Worm (Caenorhabditis elegans): ENCODE results near the gene gst-16.

DNA sequence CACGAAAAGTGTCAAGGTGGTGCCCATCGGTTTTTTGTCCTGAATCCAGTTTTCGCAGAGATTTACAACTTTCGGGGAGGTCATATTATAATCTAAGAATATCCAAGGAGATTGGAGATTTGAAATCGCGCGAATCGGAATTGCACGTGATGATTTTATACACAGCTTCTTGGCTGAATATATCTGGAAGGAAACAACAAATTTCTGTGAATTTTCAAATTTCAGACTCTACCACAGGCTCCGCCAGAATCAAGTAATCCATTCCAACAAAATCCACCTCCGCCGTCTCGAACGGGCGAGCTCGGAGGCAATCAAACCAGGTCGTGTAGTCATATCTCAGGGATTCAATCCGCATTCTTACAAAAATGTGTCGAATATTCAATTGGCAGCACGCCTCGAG is 29.0 kb downstream of the gst-16 start:
- TF ChIP-seq aptf-3 (GFP tag; IDR thresholded peaks at IDR 0.05): no peak
- TF ChIP-seq zim-3 (tag; optimal IDR thresholded peaks at IDR 0.05): no peak
- no peak for TF ChIP-seq ceh-27 (GFP tag; optimal IDR thresholded peaks at IDR 0.05)
- TF ChIP-seq pha-4 (tag; optimal IDR thresholded peaks at IDR 0.05): no peak
- TF ChIP-seq nfyb-1 (GFP tag; IDR thresholded peaks at IDR 0.05): no peak
- no peak for TF ChIP-seq mcd-1 (GFP tag; IDR thresholded peaks at IDR 0.05)
- TF ChIP-seq madf-10 (tag; optimal IDR thresholded peaks at IDR 0.05): no peak
- TF ChIP-seq dox-1 (GFP tag; IDR thresholded peaks at IDR 0.05): no peak
